Worm (Caenorhabditis elegans) whole organism, L1 larva: Measurements from ENCODE around the gene K11G12.6.

Experiments
- C16A3.4 ChIP-seq: fragments of 150-350 bp; optimal IDR thresholded peaks from 2 replicates; lab custom pipeline; 2014; ENCODE audit warnings: missing biosample characterization, missing genetic modification characterization
- C34B4.2 ChIP-seq: sonication (generic microtip); optimal IDR thresholded peaks from 2 replicates; lab custom pipeline; 2017; ENCODE audit warnings: mild to moderate bottlenecking, missing genetic modification characterization, missing compliant biosample characterization
- F16B12.6 ChIP-seq: fragments of 150-350 bp; optimal IDR thresholded peaks from 2 replicates; lab custom pipeline; 2014; ENCODE audit warnings: missing biosample characterization, missing genetic modification characterization
- Y116A8C.19 ChIP-seq: sonication (generic microtip); optimal IDR thresholded peaks from 2 replicates; lab custom pipeline; 2016; ENCODE audit warnings: missing compliant biosample characterization, missing genetic modification characterization, borderline replicate concordance
- alr-1 ChIP-seq: fragments of 200-800 bp; sonication (Bioruptor generic); optimal IDR thresholded peaks from 2 replicates; lab custom pipeline; 2018; ENCODE audit warnings: borderline replicate concordance, mild to moderate bottlenecking, missing genetic modification characterization, missing compliant biosample characterization
- blmp-1 ChIP-seq: fragments of 150-350 bp; optimal IDR thresholded peaks from 2 replicates; lab custom pipeline; 2014; ENCODE audit warnings: missing biosample characterization, missing genetic modification characterization
- ceh-8 ChIP-seq: fragments of 200-800 bp; sonication (Bioruptor generic); optimal IDR thresholded peaks from 2 replicates; lab custom pipeline; 2018; ENCODE audit warnings: mild to moderate bottlenecking, missing genetic modification characterization, moderate library complexity, missing compliant biosample characterization
- ceh-90 ChIP-seq: sonication (generic microtip); optimal IDR thresholded peaks from 2 replicates; lab custom pipeline; 2016; ENCODE audit warnings: missing genetic modification characterization, missing compliant biosample characterization
- dpl-1 ChIP-seq, 3 experiments: fragments of 150-350 bp in 2 of 3; sonication (generic microtip) in 1 of 3; optimal IDR thresholded peaks; 2 replicates each; lab custom pipeline; 2014 to 2017; ENCODE audit warnings: missing biosample characterization in 3 of 3, missing genetic modification characterization in 3 of 3, missing genetic modification reagents in 3 of 3
- dsc-1 ChIP-seq: sonication (generic microtip); optimal IDR thresholded peaks from 2 replicates; lab custom pipeline; 2016; ENCODE audit warnings: mild to moderate bottlenecking, missing genetic modification characterization, missing compliant biosample characterization
- efl-3 ChIP-seq: fragments of 200-800 bp; sonication (Bioruptor generic); optimal IDR thresholded peaks from 2 replicates; lab custom pipeline; 2018; ENCODE audit warnings: mild to moderate bottlenecking, missing genetic modification characterization, missing compliant biosample characterization
- egl-13 ChIP-seq: sonication (generic microtip); optimal IDR thresholded peaks from 2 replicates; lab custom pipeline; 2016; ENCODE audit warnings: missing genotype, missing genetic modification reagents, missing genetic modification characterization, missing compliant biosample characterization
- elt-2 ChIP-seq: sonication (generic microtip); optimal IDR thresholded peaks from 2 replicates; lab custom pipeline; 2016; ENCODE audit warnings: missing genetic modification characterization, mild to moderate bottlenecking, inconsistent platforms, missing compliant biosample characterization, missing genetic modification reagents
- elt-3 ChIP-seq, 6 experiments: fragments of 150-350 bp in 1 of 6; sonication (generic microtip); optimal IDR thresholded peaks; 2 replicates each; lab custom pipeline; 2017 to 2018; ENCODE audit warnings: missing biosample characterization in 6 of 6, missing genetic modification characterization in 6 of 6, inconsistent platforms in 1 of 6
- fkh-4 ChIP-seq: sonication (generic microtip); optimal IDR thresholded peaks from 2 replicates; lab custom pipeline; 2016; ENCODE audit warnings: missing compliant biosample characterization, missing genetic modification characterization, borderline replicate concordance
- fkh-8 ChIP-seq: sonication (generic microtip); optimal IDR thresholded peaks from 2 replicates; lab custom pipeline; 2016; ENCODE audit warnings: mild to moderate bottlenecking, missing genetic modification characterization, missing compliant biosample characterization
- grh-1 ChIP-seq: fragments of 200-800 bp; sonication (Bioruptor generic); IDR thresholded peaks from 2 replicates; pipeline ENCODE4 v1.3.6; 2022; ENCODE audit warnings: missing genetic modification reagents, missing genetic modification characterization, missing compliant biosample characterization
- hlh-17 ChIP-seq: fragments of 200-800 bp; sonication (Bioruptor generic); optimal IDR thresholded peaks from 2 replicates; lab custom pipeline; 2018; ENCODE audit warnings: missing genetic modification characterization, mild to moderate bottlenecking, missing compliant biosample characterization, moderate library complexity, borderline replicate concordance
- hpl-2 ChIP-seq: fragments of 150-350 bp; optimal IDR thresholded peaks from 2 replicates; lab custom pipeline; 2014; ENCODE audit warnings: missing biosample characterization, missing genetic modification reagents, missing genetic modification characterization
- irx-1 ChIP-seq: sonication (generic microtip); optimal IDR thresholded peaks from 2 replicates; lab custom pipeline; 2016; ENCODE audit warnings: missing genetic modification characterization, missing compliant biosample characterization
- isw-1 ChIP-seq: fragments of 200-800 bp; sonication (Bioruptor generic); IDR thresholded peaks from 2 replicates; pipeline ENCODE4 v1.3.6; 2022; ENCODE audit warnings: missing genetic modification characterization, missing compliant biosample characterization
- lin-13 ChIP-seq: fragments of 150-350 bp; optimal IDR thresholded peaks from 2 replicates; lab custom pipeline; 2014; ENCODE audit warnings: missing biosample characterization, missing genetic modification reagents, missing genetic modification characterization
- lin-14 ChIP-seq: fragments of 200-800 bp; sonication (Bioruptor generic); optimal IDR thresholded peaks from 2 replicates; lab custom pipeline; 2018; ENCODE audit warnings: mild to moderate bottlenecking, missing genetic modification characterization, moderate library complexity, missing compliant biosample characterization
- lin-15B ChIP-seq: fragments of 150-350 bp; sonication (generic microtip); optimal IDR thresholded peaks from 3 replicates; lab custom pipeline; 2014; ENCODE audit warnings: missing biosample characterization, missing genetic modification characterization
- lir-3 ChIP-seq: sonication (generic microtip); optimal IDR thresholded peaks from 2 replicates; lab custom pipeline; 2016; ENCODE audit warnings: mild to moderate bottlenecking, missing genetic modification characterization, moderate library complexity, missing compliant biosample characterization; ENCODE audit not compliant: poor library complexity
- lsy-2 ChIP-seq, 2 experiments: fragments of 150-350 bp; optimal IDR thresholded peaks; 2 replicates each; lab custom pipeline; 2014; ENCODE audit warnings: missing biosample characterization in 2 of 2, missing genetic modification characterization in 2 of 2
- nhr-11 ChIP-seq: fragments of 150-350 bp; optimal IDR thresholded peaks from 2 replicates; lab custom pipeline; 2014; ENCODE audit warnings: missing biosample characterization, missing genetic modification characterization
- nhr-19 ChIP-seq: fragments of 200-800 bp; sonication (Bioruptor generic); conservative IDR thresholded peaks from 2 replicates; pipeline ENCODE4 v1.3.6; 2022; ENCODE audit warnings: missing genetic modification characterization, missing compliant biosample characterization
- nhr-20 ChIP-seq: sonication (generic microtip); optimal IDR thresholded peaks from 2 replicates; lab custom pipeline; 2016; ENCODE audit warnings: mild to moderate bottlenecking, missing genetic modification characterization, missing compliant biosample characterization
- nhr-28 ChIP-seq: fragments of 150-350 bp; optimal IDR thresholded peaks from 2 replicates; lab custom pipeline; 2014; ENCODE audit warnings: missing biosample characterization, missing genetic modification characterization
- nhr-47 ChIP-seq: sonication (generic microtip); optimal IDR thresholded peaks from 2 replicates; lab custom pipeline; 2016; ENCODE audit warnings: mild to moderate bottlenecking, missing genetic modification characterization, moderate library complexity, missing compliant biosample characterization
- nhr-77 ChIP-seq: fragments of 150-350 bp; optimal IDR thresholded peaks from 2 replicates; lab custom pipeline; 2014; ENCODE audit warnings: missing biosample characterization, missing genetic modification characterization
- nhr-85 ChIP-seq: sonication (generic microtip); peaks from one replicate; lab custom pipeline; 2016; ENCODE audit warnings: missing genetic modification characterization, inconsistent platforms, missing compliant biosample characterization
- nhr-90 ChIP-seq: sonication (generic microtip); optimal IDR thresholded peaks from 2 replicates; lab custom pipeline; 2016; ENCODE audit warnings: mild to moderate bottlenecking, missing genetic modification characterization, missing compliant biosample characterization; ENCODE audit not compliant: poor library complexity
- pax-3 ChIP-seq: fragments of 200-800 bp; sonication (Bioruptor generic); optimal IDR thresholded peaks from 2 replicates; lab custom pipeline; 2018; ENCODE audit warnings: mild to moderate bottlenecking, missing genetic modification characterization, moderate library complexity, missing compliant biosample characterization
- pqm-1 ChIP-seq: sonication (generic microtip); optimal IDR thresholded peaks from 3 replicates; lab custom pipeline; 2017; ENCODE audit warnings: missing biosample characterization, missing genetic modification characterization
- rnt-1 ChIP-seq: sonication (generic microtip); optimal IDR thresholded peaks from 2 replicates; lab custom pipeline; 2016; ENCODE audit warnings: mild to moderate bottlenecking, missing genetic modification characterization, moderate library complexity, missing compliant biosample characterization
- snpc-4 ChIP-seq: fragments of 150-350 bp; optimal IDR thresholded peaks from 2 replicates; lab custom pipeline; 2014; ENCODE audit warnings: missing biosample characterization, missing genetic modification characterization
- snu-23 ChIP-seq: sonication (generic microtip); optimal IDR thresholded peaks from 2 replicates; lab custom pipeline; 2016; ENCODE audit warnings: missing genetic modification characterization, missing compliant biosample characterization
- sox-4 ChIP-seq: sonication (generic microtip); optimal IDR thresholded peaks from 2 replicates; lab custom pipeline; 2016; ENCODE audit warnings: missing genetic modification characterization, missing compliant biosample characterization
- sptf-1 ChIP-seq: fragments of 150-350 bp; optimal IDR thresholded peaks from 2 replicates; lab custom pipeline; 2014; ENCODE audit warnings: missing biosample characterization, missing genetic modification characterization
- swsn-7 ChIP-seq: sonication (generic microtip); optimal IDR thresholded peaks from 2 replicates; lab custom pipeline; 2016; ENCODE audit warnings: missing genetic modification characterization, missing compliant biosample characterization
- tlp-1 ChIP-seq: fragments of 150-350 bp; optimal IDR thresholded peaks from 2 replicates; lab custom pipeline; 2014; ENCODE audit warnings: missing biosample characterization, missing genetic modification characterization
- unc-130 ChIP-seq: fragments of 150-350 bp; optimal IDR thresholded peaks from 2 replicates; lab custom pipeline; 2017; ENCODE audit warnings: missing biosample characterization, missing genetic modification characterization, inconsistent platforms
- unc-30 ChIP-seq: sonication (generic microtip); optimal IDR thresholded peaks from 2 replicates; lab custom pipeline; 2017; ENCODE audit warnings: missing biosample characterization, missing genetic modification characterization
- unc-62 ChIP-seq: fragments of 150-350 bp; optimal IDR thresholded peaks from 2 replicates; lab custom pipeline; 2014; ENCODE audit warnings: missing biosample characterization, missing genetic modification reagents, missing genetic modification characterization
- unc-86 ChIP-seq: sonication (generic microtip); optimal IDR thresholded peaks from 2 replicates; lab custom pipeline; 2016; ENCODE audit warnings: missing genetic modification characterization, missing compliant biosample characterization
- zip-4 ChIP-seq: fragments of 200-800 bp; sonication (Bioruptor generic); optimal IDR thresholded peaks from 2 replicates; lab custom pipeline; 2018; ENCODE audit warnings: mild to moderate bottlenecking, missing genetic modification characterization, moderate library complexity, missing compliant biosample characterization
- ztf-4 ChIP-seq: fragments of 150-350 bp; optimal IDR thresholded peaks from 2 replicates; lab custom pipeline; 2014; ENCODE audit warnings: missing biosample characterization, missing genetic modification characterization

K11G12.6 gene

DNA sequence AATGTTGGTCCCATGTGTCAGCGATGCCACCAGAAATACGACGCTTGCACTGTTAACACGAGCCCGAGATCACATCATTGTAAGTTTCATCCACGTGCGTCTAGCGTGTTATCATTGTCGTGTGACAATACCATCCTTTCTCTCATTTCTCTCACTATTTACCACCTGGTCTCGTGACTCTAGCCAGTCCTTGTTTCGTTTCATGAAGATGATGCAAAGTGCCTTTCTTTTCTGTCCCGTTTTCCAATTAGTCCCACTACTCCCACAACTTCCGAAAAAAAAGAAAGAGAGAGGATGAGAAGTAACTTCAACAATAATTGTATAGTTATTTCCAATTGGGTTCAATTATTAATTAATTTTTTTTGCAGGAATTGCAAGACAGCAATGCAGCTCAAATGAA lies 13.4 kb upstream of the K11G12.6 start (continued):
- TF ChIP-seq nhr-20 (tag; lab: Kevin White, UChicago) (peak; percentile 89), isw-1 (GFP tag; lab: Robert Waterston, UW) (no peak), fkh-4 (tag; lab: Kevin White, UChicago) (no peak), elt-2 (peak; percentile 42), hlh-17 (GFP tag; lab: Kevin White, UChicago) (no peak)

DNA sequence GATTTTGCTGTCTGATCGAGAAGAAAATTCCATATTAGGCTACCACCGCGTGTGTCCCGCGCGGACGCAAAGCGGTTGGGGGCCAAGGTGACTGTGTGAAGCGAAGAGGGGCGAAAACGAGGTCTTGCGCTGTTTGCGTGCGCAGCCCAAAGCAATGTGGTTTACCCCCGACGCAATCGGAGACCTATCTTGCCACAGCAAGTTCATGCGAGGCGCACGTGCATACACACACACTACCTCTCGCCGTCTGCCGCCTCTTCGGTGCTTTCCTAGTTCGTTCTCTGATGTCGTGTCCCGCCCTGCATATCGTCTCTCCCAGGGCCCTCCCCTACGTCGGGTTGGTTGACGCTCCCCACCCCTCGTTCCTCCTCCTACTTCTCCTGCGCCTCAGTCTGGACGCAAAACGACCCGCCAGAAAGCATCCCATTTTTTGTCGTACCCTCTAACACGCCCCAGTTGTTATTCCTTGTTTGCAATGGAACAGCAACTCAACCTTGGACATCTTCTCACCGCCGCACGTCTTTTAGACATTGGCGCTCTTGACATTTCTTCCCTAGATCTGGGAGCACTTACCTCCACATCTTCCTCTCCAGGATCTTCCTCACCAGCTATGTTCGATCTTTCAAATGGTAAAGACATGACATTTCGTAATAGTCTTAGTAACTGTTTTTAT lies 12.7 kb upstream of the K11G12.6 start, which contains the start of gene mdl-1:
mdl-1 (plus strand) TSS at position 341 of the 673 bp plus-strand sequence.
- TF ChIP-seq lir-3 (tag; lab: Kevin White, UChicago) (no peak), nhr-20 (tag; lab: Kevin White, UChicago) (peak; percentile 89), snu-23 (GFP tag; lab: Kevin White, UChicago) (peak; percentile 77), alr-1 (tag; lab: Kevin White, UChicago) (no peak), snpc-4 (tag; lab: Kevin White, UChicago) (peak; percentile 57), dsc-1 (peak; percentile 70), swsn-7 (tag; lab: Kevin White, UChicago) (peak; percentile 76), Y116A8C.19 (tag; lab: Kevin White, UChicago) (no peak), C16A3.4 (tag; lab: Kevin White, UChicago) (peak; percentile 64), ceh-90 (no peak), sox-4 (tag; lab: Kevin White, UChicago) (peak; percentile 45), sptf-1 (tag; lab: Kevin White, UChicago) (no peak), ztf-4 (tag; lab: Kevin White, UChicago) (peak; percentile 90), nhr-85 (peak; percentile 88), pqm-1 (tag; lab: Kevin White, UChicago) (peak; percentile 51), nhr-19 (peak; percentile 99), zip-4 (GFP tag; lab: Kevin White, UChicago) (peak; percentile 49), elt-3 (tag; optimal IDR thresholded peaks at IDR 0.05; lab: Kevin White, UChicago) (peak in 4 of 6 experiments; percentile 5 to 85 (median 56)), nhr-28 (no peak), F16B12.6 (tag; lab: Kevin White, UChicago) (no peak), egl-13 (peak; percentile 67), hpl-2 (no peak), C34B4.2 (tag; lab: Kevin White, UChicago) (no peak), unc-86 (tag; lab: Kevin White, UChicago) (peak; percentile 77), dpl-1 (GFP tag; optimal IDR thresholded peaks at IDR 0.05; lab: Kevin White, UChicago) (peak; percentile 12 to 35 (median 32)), lin-13 (GFP tag; lab: Kevin White, UChicago) (peak; percentile 73), efl-3 (GFP tag; lab: Kevin White, UChicago) (peak; percentile 43), unc-62 (GFP tag; lab: Kevin White, UChicago) (no peak), nhr-47 (peak; percentile 86), nhr-11 (tag; lab: Kevin White, UChicago) (peak; percentile 58), elt-2 (peak; percentile 24), irx-1 (peak; percentile 68), pax-3 (tag; lab: Kevin White, UChicago) (peak; percentile 68), grh-1 (peak; percentile 84), lin-14 (GFP tag; lab: Kevin White, UChicago) (peak; percentile 99), nhr-90 (tag; lab: Kevin White, UChicago) (peak; percentile 69), lin-15B (tag; lab: Kevin White, UChicago) (no peak), nhr-77 (tag; lab: Kevin White, UChicago) (peak; percentile 87), rnt-1 (tag; lab: Kevin White, UChicago) (peak; percentile 94), tlp-1 (tag; lab: Kevin White, UChicago) (no peak), ceh-8 (GFP tag; lab: Kevin White, UChicago) (peak; percentile 78), unc-130 (tag; lab: Kevin White, UChicago) (peak; percentile 76), blmp-1 (tag; lab: Kevin White, UChicago) (peak; percentile 42), unc-30 (tag; lab: Kevin White, UChicago) (no peak), fkh-8 (peak; percentile 89), lsy-2 (tag; optimal IDR thresholded peaks at IDR 0.05; lab: Kevin White, UChicago) (peak; percentile 77 to 87)
